Worm (Caenorhabditis elegans) whole organism, L4/young adult: ENCODE data around the gene arrd-2.

Source experiments
- W03F9.2 ChIP-seq: fragments of 150-350 bp; optimal IDR thresholded peaks from 2 replicates; lab custom pipeline; 2014; ENCODE audit warnings: missing biosample characterization, missing genetic modification characterization
- dao-5 ChIP-seq: sonication (generic microtip); optimal IDR thresholded peaks from 2 replicates; lab custom pipeline; 2016; ENCODE audit warnings: missing genotype, missing genetic modification characterization, moderate library complexity, missing compliant biosample characterization
- him-1 ChIP-seq: sonication (generic microtip); optimal IDR thresholded peaks from 2 replicates; lab custom pipeline; 2016; ENCODE audit warnings: missing genotype, missing genetic modification reagents, missing genetic modification characterization, missing compliant biosample characterization

arrd-2 gene

DNA sequence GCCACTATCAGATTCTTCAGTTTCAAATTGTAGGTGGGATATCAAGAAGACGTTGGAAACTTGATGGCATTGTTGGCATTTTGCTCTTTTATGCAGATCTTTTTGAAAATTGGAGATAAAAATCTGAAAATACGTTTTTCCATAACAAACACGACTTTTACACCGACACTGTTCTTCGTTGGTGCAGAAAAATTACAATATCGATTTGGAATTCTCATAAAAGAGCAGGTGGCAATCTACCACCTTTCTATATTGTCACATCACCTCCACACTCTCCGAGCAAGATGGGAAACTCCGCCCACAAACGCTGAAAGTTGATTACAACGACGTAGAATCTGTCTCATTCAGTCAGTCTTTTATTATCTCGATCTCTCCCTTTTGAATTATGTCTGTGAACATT lies at the start of gene arrd-2:
Gene arrd-2 (plus strand): TSS at position 301 of the 400 bp plus-strand sequence.
- no peak for TF ChIP-seq dao-5 (tag; lab: Kevin White, UChicago)
- no peak for TF ChIP-seq W03F9.2 (tag; lab: Kevin White, UChicago)
- TF ChIP-seq him-1 (tag; lab: Kevin White, UChicago) = no peak

- TF ChIP-seq dao-5 (tag; lab: Kevin White, UChicago) = no peak
- TF ChIP-seq him-1 (tag; lab: Kevin White, UChicago) = no peak
- no peak for TF ChIP-seq W03F9.2 (tag; lab: Kevin White, UChicago)
Measured at ce11 chrII:9358230-9358629, 49.3 kb upstream of the arrd-2 start, which contains the start of gene mel-11. TSS of gene mel-11 (plus strand) at chrII:9358530.

DNA sequence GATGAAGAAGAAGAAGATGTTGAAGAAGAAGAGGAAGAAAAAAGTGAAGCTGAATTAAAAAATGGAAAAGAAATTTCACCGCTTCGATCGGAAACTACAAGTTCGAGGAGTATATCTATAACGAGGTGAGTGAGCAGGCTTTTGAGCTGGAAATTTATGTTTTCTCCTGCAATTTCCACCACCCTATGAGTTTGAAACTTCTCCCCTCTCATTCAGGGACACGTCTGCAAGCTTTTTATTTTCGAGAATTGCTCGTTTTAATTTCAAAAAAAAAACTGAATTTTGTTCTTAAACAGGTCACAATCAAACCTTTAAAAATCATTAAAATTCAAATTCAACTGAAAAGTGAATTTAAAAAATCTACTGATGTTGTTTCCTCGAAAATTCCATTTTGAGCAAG lies 45.3 kb upstream of the arrd-2 start:
- TF ChIP-seq him-1 (tag; lab: Kevin White, UChicago) = no peak
- TF ChIP-seq dao-5 (tag; lab: Kevin White, UChicago) = no peak
- no peak for TF ChIP-seq W03F9.2 (tag; lab: Kevin White, UChicago)

- TF ChIP-seq W03F9.2 (tag; lab: Kevin White, UChicago) = no peak
- no peak for TF ChIP-seq dao-5 (tag; lab: Kevin White, UChicago)
Measured at ce11 chrII:9369394-9369793, 38.2 kb upstream of the arrd-2 start.

- TF ChIP-seq dao-5 (tag; lab: Kevin White, UChicago) (no peak), him-1 (tag; lab: Kevin White, UChicago) (no peak), W03F9.2 (tag; lab: Kevin White, UChicago) (no peak)
Measured at ce11 chrII:9372393-9372792, 35.2 kb upstream of the arrd-2 start, which contains the start of gene C06C3.3. TSS of gene C06C3.3 (minus strand) at chrII:9372493.

- TF ChIP-seq dao-5 (tag; lab: Kevin White, UChicago) (no peak), him-1 (tag; lab: Kevin White, UChicago) (no peak), W03F9.2 (tag; lab: Kevin White, UChicago) (no peak)
Measured at ce11 chrII:9372991-9373390, 34.6 kb upstream of the arrd-2 start, which contains the start of gene C06C3.4. TSS of gene C06C3.4 (plus strand) at chrII:9373291.

DNA sequence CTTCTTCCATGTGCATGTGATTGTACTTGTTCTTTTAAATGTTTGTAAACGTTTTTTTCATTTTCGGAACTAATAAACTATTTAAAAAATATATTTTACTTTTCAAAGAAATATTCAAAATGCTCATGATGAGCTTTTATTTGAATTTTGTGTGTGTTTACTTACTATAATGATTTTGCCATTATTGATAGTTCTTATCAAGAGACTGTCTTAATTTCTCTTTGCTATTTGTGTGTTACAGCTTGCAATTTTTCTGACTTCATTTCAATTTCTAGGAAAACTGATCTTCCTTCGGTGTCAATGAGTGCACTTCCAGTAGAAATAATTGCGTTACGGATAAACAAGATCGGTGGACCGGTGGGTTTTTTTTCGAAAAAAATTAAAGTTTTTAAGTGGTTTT lies 32.8 kb upstream of the arrd-2 start, which contains the start of gene C06C3.12:
Gene C06C3.12 (plus strand): TSS at position 301 of the 400 bp plus-strand sequence.
- TF ChIP-seq dao-5 (tag; lab: Kevin White, UChicago) (no peak), W03F9.2 (tag; lab: Kevin White, UChicago) (no peak), him-1 (tag; lab: Kevin White, UChicago) (no peak)

- TF ChIP-seq dao-5 (tag; lab: Kevin White, UChicago) (no peak), him-1 (tag; lab: Kevin White, UChicago) (no peak), W03F9.2 (tag; lab: Kevin White, UChicago) (no peak)
Measured at ce11 chrII:9377158-9377557, 30.4 kb upstream of the arrd-2 start, which contains the start of gene C06C3.10. TSS of gene C06C3.10 (minus strand) at chrII:9377258.

ce11 chrII:9378174-9378573 lies 29.4 kb upstream of the arrd-2 start:
- TF ChIP-seq him-1 (tag; lab: Kevin White, UChicago) = no peak
- TF ChIP-seq dao-5 (tag; lab: Kevin White, UChicago) = no peak
- no peak for TF ChIP-seq W03F9.2 (tag; lab: Kevin White, UChicago)

DNA sequence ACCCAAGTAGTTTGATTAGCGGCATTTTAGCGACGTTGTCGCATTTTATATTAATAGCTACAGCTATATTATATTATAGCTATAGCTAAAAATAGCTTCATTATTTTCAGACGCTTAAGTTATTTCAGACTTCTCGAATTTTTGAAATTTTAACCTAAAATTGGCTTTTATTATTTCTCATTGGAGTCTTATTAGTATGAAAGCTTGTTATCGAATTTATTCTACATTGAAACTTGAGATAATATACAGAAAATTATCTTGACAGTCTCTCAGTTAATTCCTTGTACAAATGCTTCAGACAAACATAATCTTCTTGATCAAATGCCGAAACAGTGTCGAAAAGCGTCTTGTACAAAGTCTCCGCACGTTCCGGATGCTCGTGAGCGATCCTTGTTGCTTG lies 27.8 kb upstream of the arrd-2 start, which contains the start of gene srh-48:
Gene srh-48 (plus strand): TSS at position 301 of the 400 bp plus-strand sequence.
- TF ChIP-seq him-1 (tag; lab: Kevin White, UChicago) = no peak
- no peak for TF ChIP-seq dao-5 (tag; lab: Kevin White, UChicago)
- TF ChIP-seq W03F9.2 (tag; lab: Kevin White, UChicago) = no peak

DNA sequence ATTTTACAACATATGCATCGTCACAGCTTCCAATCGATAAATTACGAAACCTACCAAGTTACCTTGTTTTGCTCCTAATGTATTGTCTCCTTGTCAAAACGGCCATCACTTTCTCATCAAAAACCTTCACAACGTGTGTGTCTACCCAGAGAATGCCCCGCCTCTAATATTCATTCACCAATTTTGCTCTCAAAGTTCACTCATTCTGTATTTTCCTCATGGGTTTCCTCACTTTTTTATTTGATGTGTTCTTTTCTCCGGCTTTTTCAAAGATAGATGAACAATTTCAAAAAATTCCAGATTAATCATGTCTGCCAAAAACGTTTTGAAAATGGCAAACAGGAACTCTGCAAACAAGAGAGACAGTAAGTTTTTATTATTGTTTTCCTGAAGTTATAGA lies 22.3 kb upstream of the arrd-2 start, which contains the start of gene C06C3.7:
Gene C06C3.7 (plus strand): TSS at position 301 of the 400 bp plus-strand sequence.
- no peak for TF ChIP-seq W03F9.2 (tag; lab: Kevin White, UChicago)
- TF ChIP-seq him-1 (tag; lab: Kevin White, UChicago) = no peak
- TF ChIP-seq dao-5 (tag; lab: Kevin White, UChicago) = no peak

- TF ChIP-seq dao-5 (tag; lab: Kevin White, UChicago) (no peak), W03F9.2 (tag; lab: Kevin White, UChicago) (no peak), him-1 (tag; lab: Kevin White, UChicago) (no peak)
Measured at ce11 chrII:9392724-9393123, 14.8 kb upstream of the arrd-2 start, which contains the start of gene lido-17. TSS of gene lido-17 (minus strand) at chrII:9392824.

DNA sequence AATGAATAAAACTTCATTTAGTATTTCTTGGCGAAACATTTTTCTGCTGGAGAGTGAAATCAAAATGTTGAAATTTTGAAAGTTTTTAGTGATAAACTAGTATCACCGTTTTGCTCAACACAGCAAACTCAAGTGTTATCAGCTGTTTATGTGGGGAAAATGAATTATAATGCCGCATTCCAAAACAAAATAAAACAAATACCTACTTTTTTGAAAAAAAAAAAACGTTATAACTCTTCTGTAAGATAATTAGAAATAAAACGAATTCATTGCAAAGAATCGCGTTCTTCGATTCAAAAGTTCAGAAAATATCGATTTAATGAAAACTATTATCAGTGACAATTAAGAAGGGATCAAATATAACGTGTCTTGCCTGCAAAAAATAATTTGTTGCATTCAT lies 10.1 kb upstream of the arrd-2 start, which contains the start of gene Y51B9A.9:
Gene Y51B9A.9 (minus strand): TSS at position 101 of the 400 bp plus-strand sequence.
- no peak for TF ChIP-seq W03F9.2 (tag; lab: Kevin White, UChicago)
- no peak for TF ChIP-seq dao-5 (tag; lab: Kevin White, UChicago)
- no peak for TF ChIP-seq him-1 (tag; lab: Kevin White, UChicago)

- TF ChIP-seq W03F9.2 (tag; lab: Kevin White, UChicago) (no peak), dao-5 (tag; lab: Kevin White, UChicago) (no peak), him-1 (tag; lab: Kevin White, UChicago) (no peak)
Measured at ce11 chrII:9398370-9398901, 9.1 kb upstream of the arrd-2 start, which contains the start of the genes Y51B9A.14 and Y51B9A.8. TSS of gene Y51B9A.14 (minus strand) at chrII:9398470. TSS of gene Y51B9A.8 (plus strand) at chrII:9398851.
